Fruit fly (Drosophila melanogaster) whole organism, wandering third instar larva: ENCODE data around the gene CG7560.

Source experiments
- Abd-B ChIP-seq: fragments of >200 bp; optimal IDR thresholded peaks from 2 replicates; lab custom pipeline; 2017; ENCODE audit warnings: missing biosample characterization, missing genetic modification characterization
- CG32264 ChIP-seq: fragments of 200-800 bp; sonication (Bioruptor generic); optimal IDR thresholded peaks from 2 replicates; lab custom pipeline; 2016; ENCODE audit warnings: missing biosample characterization, missing genetic modification characterization
- CG9705 ChIP-seq: fragments of 200-800 bp; sonication (Bioruptor generic); optimal IDR thresholded peaks from 2 replicates; lab custom pipeline; 2018; ENCODE audit warnings: missing biosample characterization, mild to moderate bottlenecking, missing genetic modification characterization
- Dfd ChIP-seq: fragments of >200 bp; optimal IDR thresholded peaks from 2 replicates; lab custom pipeline; 2017; ENCODE audit warnings: missing biosample characterization, missing genetic modification characterization
- GATAd ChIP-seq: sonication (Bioruptor generic); optimal IDR thresholded peaks from 2 replicates; lab custom pipeline; 2016; ENCODE audit warnings: missing biosample characterization, missing genetic modification characterization
- HLH106 ChIP-seq: fragments of 200-800 bp; optimal IDR thresholded peaks from 3 replicates; lab custom pipeline; 2019; ENCODE audit warnings: missing biosample characterization, mild to moderate bottlenecking, missing genetic modification characterization, moderate library complexity
- Hnf4 ChIP-seq: fragments of 200-800 bp; sonication (Bioruptor generic); optimal IDR thresholded peaks from 2 replicates; lab custom pipeline; 2016; ENCODE audit warnings: missing biosample characterization, mild to moderate bottlenecking, missing genetic modification characterization
- Hr78 ChIP-seq: fragments of >200 bp; optimal IDR thresholded peaks from 2 replicates; lab custom pipeline; 2017; ENCODE audit warnings: missing biosample characterization, missing genetic modification characterization
- Hr83 ChIP-seq: fragments of 200-300 bp; sonication (Bioruptor generic); optimal IDR thresholded peaks from 2 replicates; lab custom pipeline; 2016; ENCODE audit warnings: missing biosample characterization, mild to moderate bottlenecking, missing genetic modification characterization, moderate library complexity; ENCODE audit not compliant: poor library complexity, severe bottlenecking
- Mio ChIP-seq: sonication (Bioruptor generic); optimal IDR thresholded peaks from 2 replicates; lab custom pipeline; 2016; ENCODE audit warnings: missing biosample characterization, missing genetic modification characterization
- OdsH ChIP-seq: fragments of 200-800 bp; sonication (Bioruptor generic); optimal IDR thresholded peaks from 2 replicates; lab custom pipeline; 2016; ENCODE audit warnings: missing biosample characterization, mild to moderate bottlenecking, missing genetic modification characterization
- Rel ChIP-seq, 2 experiments: fragments of 200-800 bp; sonication (Bioruptor generic) in 1 of 2; optimal IDR thresholded peaks; 2 replicates in 1 of 2; 3 replicates in 1 of 2; lab custom pipeline; 2016 to 2019; ENCODE audit warnings: mild to moderate bottlenecking in 2 of 2, missing biosample characterization in 2 of 2, missing genetic modification characterization in 2 of 2, moderate library complexity in 1 of 2
- Sp1 ChIP-seq: fragments of 200-800 bp; sonication (Bioruptor generic); optimal IDR thresholded peaks from 3 replicates; lab custom pipeline; 2019; ENCODE audit warnings: missing biosample characterization, mild to moderate bottlenecking, missing genetic modification characterization, moderate library complexity
- Vsx2 ChIP-seq: fragments of 200-300, 225-300 bp; sonication (Bioruptor generic); optimal IDR thresholded peaks from 2 replicates; lab custom pipeline; 2018; ENCODE audit warnings: missing biosample characterization, missing genetic modification characterization; ENCODE audit not compliant: partially characterized antibody
- brk ChIP-seq: fragments of 200-800 bp; sonication (Bioruptor generic); optimal IDR thresholded peaks from 2 replicates; lab custom pipeline; 2016; ENCODE audit warnings: missing biosample characterization, mild to moderate bottlenecking, missing genetic modification characterization
- dl ChIP-seq, 2 experiments: fragments of 175-275, 200-275 bp in 1 of 2; fragments of 200-275 bp in 1 of 2; sonication (Bioruptor generic); optimal IDR thresholded peaks; lab custom pipeline; 2018; ENCODE audit warnings: mild to moderate bottlenecking in 2 of 2, missing biosample characterization in 2 of 2, missing genetic modification characterization in 2 of 2, moderate library complexity in 2 of 2; ENCODE audit not compliant: partially characterized antibody in 2 of 2, insufficient read depth in 1 of 2
- dmrt93B ChIP-seq: fragments of 200-800 bp; sonication (Bioruptor generic); optimal IDR thresholded peaks from 2 replicates; lab custom pipeline; 2018; ENCODE audit warnings: missing biosample characterization, mild to moderate bottlenecking, missing genetic modification characterization
- dsf ChIP-seq: sonication (Bioruptor generic); optimal IDR thresholded peaks from 2 replicates; lab custom pipeline; 2016; ENCODE audit warnings: missing biosample characterization, missing genetic modification characterization, borderline replicate concordance
- ey ChIP-seq: fragments of 200-800 bp; sonication (Bioruptor generic); optimal IDR thresholded peaks from 2 replicates; lab custom pipeline; 2016; ENCODE audit warnings: missing biosample characterization, missing genetic modification characterization
- foxo ChIP-seq, 2 experiments: fragments of 200-800 bp; sonication (Bioruptor generic); optimal IDR thresholded peaks; 2 replicates in 1 of 2; 3 replicates in 1 of 2; lab custom pipeline; 2016 to 2017; ENCODE audit warnings: missing biosample characterization in 2 of 2, missing genetic modification characterization in 2 of 2
- fru ChIP-seq: fragments of 200-800 bp; sonication (Bioruptor generic); optimal IDR thresholded peaks from 3 replicates; lab custom pipeline; 2016; ENCODE audit warnings: missing biosample characterization, mild to moderate bottlenecking, missing genetic modification characterization
- h ChIP-seq: fragments of 200-800 bp; sonication (Bioruptor generic); optimal IDR thresholded peaks from 3 replicates; lab custom pipeline; 2016; ENCODE audit warnings: missing biosample characterization, mild to moderate bottlenecking, missing genetic modification characterization
- jim ChIP-seq: fragments of 175-275, 200-325 bp; sonication (Bioruptor generic); optimal IDR thresholded peaks from 2 replicates; lab custom pipeline; 2016; ENCODE audit warnings: missing biosample characterization, mild to moderate bottlenecking, missing genetic modification characterization
- lola ChIP-seq: fragments of >200 bp; optimal IDR thresholded peaks from 2 replicates; lab custom pipeline; 2017; ENCODE audit warnings: missing biosample characterization, missing genetic modification characterization
- pan ChIP-seq: fragments of >200 bp; optimal IDR thresholded peaks from 2 replicates; lab custom pipeline; 2017
- psq ChIP-seq: fragments of 200-800 bp; sonication (Bioruptor generic); optimal IDR thresholded peaks from 3 replicates; lab custom pipeline; 2017; ENCODE audit warnings: missing biosample characterization, mild to moderate bottlenecking, missing genetic modification characterization, moderate library complexity
- rgr ChIP-seq: fragments of 200-800 bp; sonication (Bioruptor generic); optimal IDR thresholded peaks from 3 replicates; lab custom pipeline; 2016; ENCODE audit warnings: missing biosample characterization, mild to moderate bottlenecking, missing genetic modification characterization
- sv ChIP-seq: fragments of 200-800 bp; sonication (Bioruptor generic); optimal IDR thresholded peaks from 3 replicates; lab custom pipeline; 2016; ENCODE audit warnings: missing biosample characterization, missing genetic modification characterization
- usp ChIP-seq: fragments of >200 bp; optimal IDR thresholded peaks from 2 replicates; lab custom pipeline; 2017; ENCODE audit warnings: missing biosample characterization, missing genetic modification characterization
- woc ChIP-seq: sonication (Bioruptor generic); optimal IDR thresholded peaks from 2 replicates; lab custom pipeline; 2016; ENCODE audit warnings: missing biosample characterization, mild to moderate bottlenecking, missing genetic modification characterization

The CG7560 gene

dm6 chr3L:11398484-11399088, 26.4 kb upstream of the CG7560 start:
- TF ChIP-seq Vsx2 (GFP tag; lab: Kevin White, UChicago) (no peak), woc (GFP tag; lab: Kevin White, UChicago) (no peak), HLH106 (tag; lab: Kevin White, UChicago) (peak; percentile 46), Rel (GFP tag; optimal IDR thresholded peaks at IDR 0.05; lab: Kevin White, UChicago) (no peak), Rel (tag; optimal IDR thresholded peaks at IDR 0.05; lab: Kevin White, UChicago) (no peak), GATAd (GFP tag; lab: Kevin White, UChicago) (no peak), rgr (no peak), fru (GFP tag; lab: Kevin White, UChicago) (peak; percentile 15), foxo (GFP tag; optimal IDR thresholded peaks at IDR 0.05; lab: Kevin White, UChicago) (peak in 1 of 2 experiments; percentile 9), jim (GFP tag; lab: Kevin White, UChicago) (no peak), dl (GFP tag; optimal IDR thresholded peaks at IDR 0.05; lab: Kevin White, UChicago; ENCODE audit: insufficient read depth in 1 of 2, partially characterized antibody in 2 of 2) (no peak), psq (GFP tag; lab: Kevin White, UChicago) (peak; percentile 16)

- no peak for TF ChIP-seq Vsx2 (GFP tag; lab: Kevin White, UChicago)
- no peak for TF ChIP-seq fru (GFP tag; lab: Kevin White, UChicago)
- no peak for TF ChIP-seq Dfd
- no peak for TF ChIP-seq pan (lab: Kevin White, UChicago)
- TF ChIP-seq Abd-B (GFP tag; lab: Kevin White, UChicago): no peak
- no peak for TF ChIP-seq Mio
- TF ChIP-seq Sp1: no peak
- no peak for TF ChIP-seq foxo (GFP tag; optimal IDR thresholded peaks at IDR 0.05; lab: Kevin White, UChicago)
- TF ChIP-seq lola (GFP tag; lab: Kevin White, UChicago): no peak
- TF ChIP-seq jim (GFP tag; lab: Kevin White, UChicago): no peak
- TF ChIP-seq, all 38 proteins: peak for 0
These were observed 25.5 kb upstream of the CG7560 start for dm6 chr3L:11399437-11399836.

dm6 chr3L:11400262-11400661, 24.7 kb upstream of the CG7560 start:
- TF ChIP-seq usp (GFP tag; lab: Kevin White, UChicago) (no peak), ey (GFP tag; lab: Kevin White, UChicago) (no peak), GATAd (GFP tag; lab: Kevin White, UChicago) (no peak), Hr78 (GFP tag; lab: Kevin White, UChicago) (no peak), rgr (no peak)
- TF ChIP-seq, all 38 proteins: peak for 0

- TF ChIP-seq Hnf4 (GFP tag; lab: Kevin White, UChicago) (no peak), HLH106 (tag; lab: Kevin White, UChicago) (no peak), brk (GFP tag; lab: Kevin White, UChicago) (no peak), CG32264 (GFP tag; lab: Kevin White, UChicago) (no peak), dsf (GFP tag; lab: Kevin White, UChicago) (no peak), Hr83 (GFP tag; lab: Kevin White, UChicago) (no peak), Hr78 (GFP tag; lab: Kevin White, UChicago) (no peak), Abd-B (GFP tag; lab: Kevin White, UChicago) (no peak)
These were observed 24.2 kb upstream of the CG7560 start for dm6 chr3L:11400673-11401186.

- TF ChIP-seq sv (GFP tag; lab: Kevin White, UChicago) (no peak), Hr83 (GFP tag; lab: Kevin White, UChicago) (no peak), OdsH (GFP tag; lab: Kevin White, UChicago) (peak; percentile 19), GATAd (GFP tag; lab: Kevin White, UChicago) (no peak), woc (GFP tag; lab: Kevin White, UChicago) (peak; percentile 6), CG9705 (GFP tag; lab: Kevin White, UChicago) (no peak), brk (GFP tag; lab: Kevin White, UChicago) (no peak), rgr (peak; percentile 0), h (peak; percentile 38), Dfd (no peak), dmrt93B (GFP tag; lab: Kevin White, UChicago) (no peak), fru (GFP tag; lab: Kevin White, UChicago) (peak; percentile 21), foxo (GFP tag; optimal IDR thresholded peaks at IDR 0.05; lab: Kevin White, UChicago) (peak in 1 of 2 experiments; percentile 26), ey (GFP tag; lab: Kevin White, UChicago) (peak; percentile 14), psq (GFP tag; lab: Kevin White, UChicago) (no peak), HLH106 (tag; lab: Kevin White, UChicago) (peak; percentile 8)
- TF ChIP-seq, all 38 proteins: peak for 8
These were observed 22.7 kb upstream of the CG7560 start for dm6 chr3L:11402305-11402704.
